Worm (Caenorhabditis elegans) whole organism, L3 larva: ENCODE results near the gene gsp-2.

Experiments
- egl-27 ChIP-seq: sonication (generic microtip); optimal IDR thresholded peaks from 4 replicates; lab custom pipeline; 2017; ENCODE audit warnings: missing biosample characterization, missing genetic modification reagents, missing genetic modification characterization
- elt-2 ChIP-seq: sonication (generic microtip); optimal IDR thresholded peaks from 2 replicates; lab custom pipeline; 2016; ENCODE audit warnings: missing genetic modification reagents, mild to moderate bottlenecking, missing genetic modification characterization, missing compliant biosample characterization
- nfya-1 ChIP-seq: sonication (generic microtip); optimal IDR thresholded peaks from 2 replicates; lab custom pipeline; 2017; ENCODE audit warnings: missing genetic modification characterization, mild to moderate bottlenecking, missing compliant biosample characterization, antibody characterized with exemption, moderate library complexity; ENCODE audit not compliant: insufficient read depth
- nhr-77 ChIP-seq: fragments of 150-350 bp; optimal IDR thresholded peaks from 2 replicates; lab custom pipeline; 2014; ENCODE audit warnings: missing biosample characterization, missing genetic modification characterization
- pqm-1 ChIP-seq: fragments of 150-350 bp; optimal IDR thresholded peaks from 2 replicates; lab custom pipeline; 2017; ENCODE audit warnings: missing biosample characterization, missing genetic modification characterization, inconsistent platforms
- snpc-4 ChIP-seq: fragments of 150-350 bp; optimal IDR thresholded peaks from 2 replicates; lab custom pipeline; 2014; ENCODE audit warnings: missing biosample characterization, missing genetic modification characterization
- tbx-2 ChIP-seq: sonication (generic microtip); optimal IDR thresholded peaks from 2 replicates; lab custom pipeline; 2016; ENCODE audit warnings: mild to moderate bottlenecking, missing genetic modification characterization, missing compliant biosample characterization
- unc-62 ChIP-seq: fragments of 150-350 bp; sonication (generic microtip); optimal IDR thresholded peaks from 4 replicates; lab custom pipeline; 2014; ENCODE audit warnings: missing biosample characterization, missing genetic modification reagents, missing genetic modification characterization

DNA sequence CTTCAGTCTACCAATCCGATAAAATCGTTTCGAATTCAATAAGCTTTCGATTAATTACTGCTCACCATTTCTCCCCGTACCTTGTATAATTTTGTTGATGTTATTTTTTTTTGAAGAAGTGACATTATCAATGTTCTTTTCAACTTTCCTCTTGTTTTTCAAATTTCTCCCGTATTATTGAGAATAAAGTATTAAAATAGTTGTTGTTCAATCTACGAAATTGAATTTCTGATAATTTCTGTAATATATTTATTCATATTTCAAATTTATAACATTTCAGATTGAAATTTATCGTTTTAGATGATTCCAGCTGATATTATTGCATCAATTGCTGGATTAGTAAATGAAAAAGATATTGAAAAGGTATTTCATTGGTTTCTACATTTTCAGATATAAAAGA is 49.5 kb downstream of the gsp-2 start, which contains the start of gene trd-1:
- no peak for TF ChIP-seq pqm-1 (tag; lab: Kevin White, UChicago)
- TF ChIP-seq elt-2, result no peak
- no peak for TF ChIP-seq unc-62
- TF ChIP-seq nhr-77 (tag; lab: Kevin White, UChicago), result no peak
- TF ChIP-seq egl-27 (tag; lab: Kevin White, UChicago), result no peak
- no peak for TF ChIP-seq snpc-4
- TF ChIP-seq nfya-1 (tag; lab: Kevin White, UChicago), result no peak
- TF ChIP-seq tbx-2 (tag; lab: Kevin White, UChicago), result no peak
